Worm (Caenorhabditis elegans): Measurements from ENCODE around the gene efl-3.

Gene efl-3

DNA sequence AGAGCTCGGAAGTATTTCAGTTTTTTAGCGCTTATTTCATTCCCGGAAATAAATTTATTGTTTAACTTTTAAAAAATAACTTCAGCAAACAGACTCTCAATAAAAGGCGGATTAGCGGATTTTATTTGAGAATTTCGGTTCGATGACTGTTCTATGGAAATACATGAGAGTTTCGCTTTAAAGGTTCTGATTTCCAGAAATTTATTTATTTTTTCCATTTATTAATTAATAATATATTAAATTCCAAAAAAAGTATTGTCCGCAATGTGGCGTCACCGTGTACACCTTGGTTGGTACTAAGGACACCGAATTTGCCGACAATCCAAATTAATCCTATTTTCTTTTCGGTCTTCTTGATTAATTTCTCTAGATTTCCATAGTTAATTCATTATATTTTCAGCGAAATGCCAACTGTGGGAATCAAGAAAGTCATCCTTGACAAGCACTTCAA, 52.0 kb downstream of the efl-3 start, which contains the start of gene fars-3 (continued):
- TF ChIP-seq ztf-25 (GFP tag; IDR thresholded peaks at IDR 0.05) = peak; percentile 34; the same call in 1 of the 2 replicates
- peak; percentile 72; the same call in 1 of the 2 replicates for TF ChIP-seq ekl-4 (GFP tag; IDR thresholded peaks at IDR 0.05)
- peak; percentile 55 for TF ChIP-seq nhr-27 (tag; optimal IDR thresholded peaks at IDR 0.05)
- TF ChIP-seq Y79H2A.3 (GFP tag; conservative IDR thresholded peaks at IDR 0.05) = peak; percentile 60; the same call in 1 of the 2 replicates
- peak; percentile 36; the same call in 1 of the 2 replicates for TF ChIP-seq pbrm-1 (GFP tag; IDR thresholded peaks at IDR 0.05)
- 0 out of 2 replicates have a peak, but pooled peaks have one; percentile 69 for TF ChIP-seq madf-3 (GFP tag; IDR thresholded peaks at IDR 0.05)
- no peak for TF ChIP-seq bed-2 (GFP tag; IDR thresholded peaks at IDR 0.05)
- no peak for TF ChIP-seq efl-1 (GFP tag; optimal IDR thresholded peaks at IDR 0.05)
- TF ChIP-seq lir-1 (GFP tag; conservative IDR thresholded peaks at IDR 0.05) = no peak
- no peak for TF ChIP-seq cebp-1 (GFP tag; IDR thresholded peaks at IDR 0.05)
- peak; percentile 55 for TF ChIP-seq cebp-1 (tag; optimal IDR thresholded peaks at IDR 0.05)
- TF ChIP-seq lsl-1 (GFP tag; optimal IDR thresholded peaks at IDR 0.05) = peak; percentile 2
- TF ChIP-seq dpl-1 (GFP tag; optimal IDR thresholded peaks at IDR 0.05) = no peak
- TF ChIP-seq zim-3 (tag; optimal IDR thresholded peaks at IDR 0.05) = no peak
- TF ChIP-seq B0261.1 (tag; optimal IDR thresholded peaks at IDR 0.05) = no peak
- TF ChIP-seq hrde-1 (tag; optimal IDR thresholded peaks at IDR 0.05; ENCODE audit: borderline replicate concordance) = peak; percentile 71
- 0 out of 2 replicates have a peak, but pooled peaks have one; percentile 6 for TF ChIP-seq ztf-6 (GFP tag; IDR thresholded peaks at IDR 0.05)
- TF ChIP-seq nhr-120 (GFP tag; IDR thresholded peaks at IDR 0.05) = no peak
- TF ChIP-seq B0336.3 (GFP tag; IDR thresholded peaks at IDR 0.05) = peak; percentile 42; the same call in 1 of the 2 replicates
- peak; percentile 41 for TF ChIP-seq hmg-1.2 (GFP tag; IDR thresholded peaks at IDR 0.05)
- TF ChIP-seq B0035.1 (tag; optimal IDR thresholded peaks at IDR 0.05) = peak; percentile 46
- TF ChIP-seq hlh-12 (tag; optimal IDR thresholded peaks at IDR 0.05) = no peak
- TF ChIP-seq snpc-3.4 (tag; optimal IDR thresholded peaks at IDR 0.05) = peak; percentile 57
